Worm (Caenorhabditis elegans): ENCODE results near the gene nhr-71.

nhr-71 gene

DNA sequence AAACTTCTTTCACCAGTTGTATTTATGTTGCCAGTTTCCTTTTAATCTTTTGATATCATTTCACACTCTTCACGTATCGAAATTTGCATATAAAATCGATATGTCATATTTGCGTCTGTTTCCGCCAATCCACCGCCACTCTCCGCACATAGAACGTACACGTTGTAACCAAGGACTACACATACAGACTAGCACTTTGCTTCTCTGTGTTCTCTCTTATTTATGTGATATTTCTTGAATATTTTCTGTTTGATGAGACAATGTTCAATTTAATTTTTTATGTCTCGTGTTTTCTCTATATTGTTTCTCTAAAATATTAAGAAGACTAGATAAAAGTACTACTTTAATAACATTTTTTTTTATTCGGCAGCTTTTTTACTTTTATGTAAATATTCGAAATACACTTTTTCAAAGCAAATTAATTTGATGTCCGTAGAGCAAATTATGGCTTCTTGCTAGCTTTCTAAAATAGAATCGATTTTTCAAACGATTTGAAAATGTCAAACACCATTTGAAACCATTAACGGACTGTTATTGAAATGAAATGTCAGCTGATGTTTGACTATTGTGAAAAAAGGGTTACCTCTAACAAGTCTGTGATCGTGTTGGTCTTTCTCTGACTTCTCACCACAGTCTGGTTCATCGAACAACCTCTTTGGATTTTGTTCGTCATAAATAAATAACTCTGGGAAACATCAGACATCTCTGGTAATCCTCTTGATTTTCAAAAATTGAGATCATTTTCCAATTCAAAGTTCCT is 5.9 kb downstream of the nhr-71 start (continued):
- TF ChIP-seq tag-97 (GFP tag; IDR thresholded peaks at IDR 0.05) (no peak), ceh-44 (GFP tag; IDR thresholded peaks at IDR 0.05) (no peak), daf-16 (GFP tag; optimal IDR thresholded peaks at IDR 0.05) (no peak), daf-16 (tag; optimal IDR thresholded peaks at IDR 0.05) (peak; percentile 61), ztf-11 (tag; optimal IDR thresholded peaks at IDR 0.05) (no peak), skn-1 (tag; optimal IDR thresholded peaks at IDR 0.05) (no peak), aha-1 (tag) (peak; percentile 58), hlh-11 (tag; optimal IDR thresholded peaks at IDR 0.05) (peak; percentile 24), mep-1 (tag; optimal IDR thresholded peaks at IDR 0.05) (peak; percentile 26)

DNA sequence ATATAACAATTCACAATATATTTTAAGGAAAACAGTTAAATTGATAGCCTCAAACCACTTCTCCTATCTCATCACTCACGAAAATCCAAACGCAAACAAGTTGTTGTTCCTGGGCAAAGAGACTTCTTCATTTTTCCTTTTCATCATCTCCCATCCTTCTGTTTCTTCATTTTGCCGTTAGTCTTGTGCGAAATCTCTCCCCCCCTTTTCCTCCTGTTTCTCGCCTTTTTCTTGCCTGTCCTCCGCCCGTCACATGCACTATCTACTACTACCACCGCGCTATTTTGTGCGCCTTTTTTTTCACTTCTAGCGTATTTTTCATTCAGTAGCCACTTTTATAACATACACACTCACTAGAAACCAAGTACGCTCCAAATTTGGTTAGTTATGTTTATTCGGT is 7.4 kb downstream of the nhr-71 start:
- TF ChIP-seq dmd-6 (GFP tag; IDR thresholded peaks at IDR 0.05): peak; percentile 27; the same call in 1 of the 2 replicates
- peak; percentile 29 for TF ChIP-seq mxl-3 (GFP tag; optimal IDR thresholded peaks at IDR 0.05)
- TF ChIP-seq hmg-1.1 (GFP tag; IDR thresholded peaks at IDR 0.05): 0 out of 2 replicates have a peak, but pooled peaks have one; percentile 28
- TF ChIP-seq mes-2 (tag; optimal IDR thresholded peaks at IDR 0.05; ENCODE audit: poor library complexity, severe bottlenecking): no peak
- no peak for TF ChIP-seq madf-9 (GFP tag; conservative IDR thresholded peaks at IDR 0.05)
- TF ChIP-seq set-16 (GFP tag; IDR thresholded peaks at IDR 0.05): no peak
- no peak for TF ChIP-seq pha-4 (GFP tag; IDR thresholded peaks at IDR 0.05)
- no peak for TF ChIP-seq pha-4 (tag; optimal IDR thresholded peaks at IDR 0.05)
- TF ChIP-seq php-3 (GFP tag; IDR thresholded peaks at IDR 0.05): no peak
- TF ChIP-seq zfp-3 (GFP tag; conservative IDR thresholded peaks at IDR 0.05): no peak
- peak; percentile 56 for TF ChIP-seq hlh-11 (tag; optimal IDR thresholded peaks at IDR 0.05)
- peak in 1 of 2 experiments; percentile 62 for TF ChIP-seq mdl-1 (tag; optimal IDR thresholded peaks at IDR 0.05)
- peak; percentile 49 for TF ChIP-seq mep-1 (tag; optimal IDR thresholded peaks at IDR 0.05)
- TF ChIP-seq rbr-2 (tag; optimal IDR thresholded peaks at IDR 0.05): no peak
- TF ChIP-seq hlh-30 (tag; optimal IDR thresholded peaks at IDR 0.05; ENCODE audit: insufficient read depth): peak; percentile 87
- no peak for TF ChIP-seq ztf-7 (tag; optimal IDR thresholded peaks at IDR 0.05)
- TF ChIP-seq T26A8.4 (GFP tag; IDR thresholded peaks at IDR 0.05): no peak
- TF ChIP-seq fos-1 (tag; optimal IDR thresholded peaks at IDR 0.05): no peak
- TF ChIP-seq lim-7 (GFP tag; IDR thresholded peaks at IDR 0.05): no peak
- no peak for TF ChIP-seq lin-29 (GFP tag; IDR thresholded peaks at IDR 0.05)
- no peak for TF ChIP-seq D1046.2 (GFP tag; IDR thresholded peaks at IDR 0.05)
- TF ChIP-seq daf-19 (GFP tag; conservative IDR thresholded peaks at IDR 0.05): no peak
- TF ChIP-seq jun-1 (tag; optimal IDR thresholded peaks at IDR 0.05): no peak
- TF ChIP-seq nhr-28 (tag; optimal IDR thresholded peaks at IDR 0.05): peak; percentile 74
- TF ChIP-seq Y75B8A.6 (GFP tag; IDR thresholded peaks at IDR 0.05): no peak
- TF ChIP-seq ZK546.5 (tag; optimal IDR thresholded peaks at IDR 0.05): no peak
- peak in 1 of 2 experiments; percentile 32 for TF ChIP-seq lsy-2 (tag; optimal IDR thresholded peaks at IDR 0.05)
- TF ChIP-seq F44E2.7 (GFP tag; IDR thresholded peaks at IDR 0.05): no peak
- peak; percentile 40 for TF ChIP-seq nhr-11 (tag; optimal IDR thresholded peaks at IDR 0.05)
- TF ChIP-seq nhr-6 (tag; optimal IDR thresholded peaks at IDR 0.05): no peak
- TF ChIP-seq Y48G9A.11 (GFP tag; IDR thresholded peaks at IDR 0.05): no peak
- peak in 1 of 2 experiments; percentile 61 for TF ChIP-seq daf-16 (GFP tag; optimal IDR thresholded peaks at IDR 0.05)
- no peak for TF ChIP-seq daf-16 (tag; optimal IDR thresholded peaks at IDR 0.05)

DNA sequence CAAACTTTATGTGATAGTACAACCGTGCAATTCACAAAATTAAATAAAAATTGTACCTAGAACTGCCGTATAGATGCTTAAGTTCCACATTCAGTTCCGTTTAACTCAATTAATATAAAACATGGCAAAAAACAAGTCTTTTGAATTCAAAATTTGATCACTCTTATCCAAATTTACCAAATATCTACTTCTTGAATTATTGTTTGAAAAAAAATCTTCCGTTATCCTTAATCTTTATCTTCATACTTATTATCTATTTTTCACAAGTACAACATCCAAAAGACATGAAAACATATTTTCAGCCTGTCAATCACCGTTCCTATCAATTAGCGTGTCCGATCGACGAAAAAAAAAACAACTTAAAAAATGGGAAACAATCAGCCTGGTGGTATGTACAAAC is 8.4 kb downstream of the nhr-71 start, which contains the start of gene aakb-1:
Gene aakb-1, plus strand, starts transcription at position 301 of the 400 bp plus-strand sequence.
- TF ChIP-seq T20F7.1 (GFP tag; optimal IDR thresholded peaks at IDR 0.05) (no peak), dpl-1 (GFP tag; optimal IDR thresholded peaks at IDR 0.05) (no peak), spr-3 (GFP tag; optimal IDR thresholded peaks at IDR 0.05) (no peak), madf-5 (GFP tag; IDR thresholded peaks at IDR 0.05) (no peak), dmd-9 (GFP tag; IDR thresholded peaks at IDR 0.05) (no peak), daf-8 (GFP tag; IDR thresholded peaks at IDR 0.05) (no peak), Y105C5A.15 (GFP tag; IDR thresholded peaks at IDR 0.05) (no peak), mdt-29 (GFP tag; IDR thresholded peaks at IDR 0.05) (no peak), hif-1 (tag; optimal IDR thresholded peaks at IDR 0.05) (no peak), F49E8.2 (tag; optimal IDR thresholded peaks at IDR 0.05; ENCODE audit: borderline replicate concordance) (no peak), dve-1 (tag; optimal IDR thresholded peaks at IDR 0.05; ENCODE audit: insufficient read depth) (no peak)

Data from whole organism, L4 larva.